Fruit fly (Drosophila melanogaster): ENCODE measurements around the gene CG10839.

DNA sequence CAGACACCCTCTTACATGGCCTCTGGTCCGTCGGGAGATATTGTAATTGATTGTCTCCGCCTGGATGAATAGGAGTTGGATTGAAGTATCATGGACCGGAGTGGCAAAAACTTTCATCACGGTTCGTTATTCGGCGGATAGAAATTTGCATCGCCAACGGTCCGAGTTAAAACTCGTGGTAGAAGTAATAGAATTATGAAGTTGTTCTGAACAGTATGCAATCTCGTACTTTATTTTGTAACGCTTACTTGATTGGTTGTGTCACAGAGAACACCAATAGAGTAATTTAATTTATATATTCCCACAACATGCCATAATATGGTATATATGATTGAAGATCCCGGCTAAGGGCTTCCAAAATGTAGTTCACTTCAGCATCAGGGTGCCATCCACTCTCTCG, 24.7 kb downstream of the CG10839 start, which contains the start of the genes CG13245 and CG43816:
- no peak for TF ChIP-seq psq (optimal IDR thresholded peaks at IDR 0.05)
- no peak for TF ChIP-seq Sin3A (optimal IDR thresholded peaks at IDR 0.05)

All from Kc167 (cell line).